Worm (Caenorhabditis elegans) whole organism, L4 larva: ENCODE results near the gene mrps-18A.

Experiments
- F37D6.2 ChIP-seq: sonication (generic microtip); optimal IDR thresholded peaks from 2 replicates; lab custom pipeline; 2016; ENCODE audit warnings: mild to moderate bottlenecking, missing genetic modification characterization, missing compliant biosample characterization
- F49E8.2 ChIP-seq: sonication (generic microtip); optimal IDR thresholded peaks from 2 replicates; lab custom pipeline; 2016; ENCODE audit warnings: missing compliant biosample characterization, mild to moderate bottlenecking, missing genetic modification characterization, borderline replicate concordance
- R02D3.7 ChIP-seq: fragments of 150-350 bp; sonication (generic microtip); optimal IDR thresholded peaks from 3 replicates; lab custom pipeline; 2014; ENCODE audit warnings: missing biosample characterization, missing genetic modification characterization
- T20F7.1 ChIP-seq: fragments of 200-800 bp; sonication (Bioruptor generic); optimal IDR thresholded peaks from 2 replicates; lab custom pipeline; 2018; ENCODE audit warnings: mild to moderate bottlenecking, missing genetic modification characterization, missing compliant biosample characterization
- T26A8.4 ChIP-seq: fragments of 200-800 bp; sonication (Bioruptor generic); IDR thresholded peaks from 2 replicates; pipeline ENCODE4 v1.3.6; 2022; ENCODE audit warnings: missing genetic modification characterization, missing compliant biosample characterization
- Y5F2A.4 ChIP-seq: fragments of 200-800 bp; sonication (Bioruptor generic); optimal IDR thresholded peaks from 2 replicates; lab custom pipeline; 2018; ENCODE audit warnings: mild to moderate bottlenecking, missing genetic modification characterization, missing compliant biosample characterization
- Y75B8A.6 ChIP-seq: fragments of 200-800 bp; sonication (Bioruptor generic); IDR thresholded peaks from 2 replicates; pipeline ENCODE4 v1.3.6; 2022; ENCODE audit warnings: missing genetic modification reagents, missing genetic modification characterization, missing compliant biosample characterization
- aha-1 ChIP-seq: fragments of 150-350 bp; peaks from one replicate; lab custom pipeline; 2014; ENCODE audit warnings: missing biosample characterization, missing genetic modification characterization
- aly-2 ChIP-seq: sonication (generic microtip); optimal IDR thresholded peaks from 2 replicates; lab custom pipeline; 2018; ENCODE audit warnings: missing biosample characterization, missing genetic modification characterization
- attf-4 ChIP-seq: sonication (generic microtip); optimal IDR thresholded peaks from 3 replicates; lab custom pipeline; 2017; ENCODE audit warnings: missing biosample characterization, missing genetic modification characterization
- ceh-44 ChIP-seq: fragments of 200-800 bp; sonication (Bioruptor generic); IDR thresholded peaks from 2 replicates; pipeline ENCODE4 v1.3.6; 2022; ENCODE audit warnings: missing genetic modification reagents, missing genetic modification characterization, missing compliant biosample characterization
- daf-12 ChIP-seq: fragments of 150-350 bp; optimal IDR thresholded peaks from 2 replicates; lab custom pipeline; 2014; ENCODE audit warnings: missing biosample characterization, missing genetic modification reagents, missing genetic modification characterization
- dmd-9 ChIP-seq: fragments of 200-800 bp; sonication (Bioruptor generic); IDR thresholded peaks from 2 replicates; pipeline ENCODE4 v1.3.6; 2022; ENCODE audit warnings: missing genetic modification reagents, missing genetic modification characterization, missing compliant biosample characterization
- egl-43 ChIP-seq: fragments of 200-800 bp; sonication (Bioruptor generic); IDR thresholded peaks from 2 replicates; pipeline ENCODE4 v1.3.6; 2022; ENCODE audit warnings: missing genetic modification reagents, missing genetic modification characterization, missing compliant biosample characterization
- fkh-10 ChIP-seq: fragments of 150-350 bp; optimal IDR thresholded peaks from 2 replicates; lab custom pipeline; 2014; ENCODE audit warnings: missing biosample characterization, missing genetic modification reagents, missing genetic modification characterization
- fos-1 ChIP-seq: fragments of 150-350 bp; optimal IDR thresholded peaks from 2 replicates; lab custom pipeline; 2014; ENCODE audit warnings: missing biosample characterization, missing genetic modification characterization
- gei-8 ChIP-seq: fragments of 200-800 bp; sonication (Bioruptor generic); optimal IDR thresholded peaks from 2 replicates; lab custom pipeline; 2018; ENCODE audit warnings: mild to moderate bottlenecking, missing genetic modification characterization, missing compliant biosample characterization
- hif-1 ChIP-seq, 2 experiments: sonication (generic microtip); optimal IDR thresholded peaks; 2 replicates each; lab custom pipeline; 2016 to 2017; ENCODE audit warnings: missing compliant biosample characterization in 2 of 2, missing genetic modification characterization in 2 of 2, missing genetic modification reagents in 2 of 2, missing genotype in 2 of 2, mild to moderate bottlenecking in 1 of 2
- hlh-30 ChIP-seq: sonication (generic microtip); optimal IDR thresholded peaks from 2 replicates; lab custom pipeline; 2017; ENCODE audit warnings: antibody characterized with exemption, mild to moderate bottlenecking, missing genetic modification characterization, missing compliant biosample characterization; ENCODE audit not compliant: insufficient read depth
- lin-1 ChIP-seq: fragments of 200-800 bp; sonication (Bioruptor generic); IDR thresholded peaks from 2 replicates; pipeline ENCODE4 v1.3.6; 2022; ENCODE audit warnings: missing genetic modification reagents, missing genetic modification characterization, missing compliant biosample characterization
- lin-13 ChIP-seq: fragments of 150-350 bp; optimal IDR thresholded peaks from 2 replicates; lab custom pipeline; 2014; ENCODE audit warnings: missing biosample characterization, missing genetic modification reagents, missing genetic modification characterization
- lin-15B ChIP-seq: fragments of 150-350 bp; sonication (generic microtip); optimal IDR thresholded peaks from 3 replicates; lab custom pipeline; 2014; ENCODE audit warnings: missing biosample characterization, missing genetic modification characterization
- lsy-2 ChIP-seq, 2 experiments: fragments of 150-350 bp in 1 of 2; sonication (generic microtip) in 1 of 2; optimal IDR thresholded peaks; 2 replicates each; lab custom pipeline; 2014 to 2017; ENCODE audit warnings: missing biosample characterization in 2 of 2, missing genetic modification characterization in 2 of 2
- madf-5 ChIP-seq, 2 experiments: fragments of 200-800 bp; sonication (Bioruptor generic); IDR thresholded peaks; 2 replicates each; pipeline ENCODE4 v1.3.6; 2022; ENCODE audit warnings: missing compliant biosample characterization in 2 of 2, missing genetic modification characterization in 2 of 2
- madf-9 ChIP-seq: fragments of 200-800 bp; sonication (Bioruptor generic); conservative IDR thresholded peaks from 2 replicates; pipeline ENCODE4 v1.3.6; 2022; ENCODE audit warnings: missing genetic modification reagents, missing genetic modification characterization, missing compliant biosample characterization
- mdl-1 ChIP-seq, 2 experiments: fragments of 150-350 bp in 1 of 2; sonication (generic microtip) in 1 of 2; optimal IDR thresholded peaks; 2 replicates each; lab custom pipeline; 2014 to 2017; ENCODE audit warnings: missing biosample characterization in 2 of 2, missing genetic modification characterization in 2 of 2
- mdt-29 ChIP-seq: fragments of 200-800 bp; sonication (Bioruptor generic); IDR thresholded peaks from 2 replicates; pipeline ENCODE4 v1.3.6; 2022; ENCODE audit warnings: missing genetic modification reagents, missing genetic modification characterization, missing compliant biosample characterization
- mes-2 ChIP-seq: sonication (generic microtip); optimal IDR thresholded peaks from 2 replicates; lab custom pipeline; 2016; ENCODE audit warnings: missing genotype, mild to moderate bottlenecking, missing genetic modification characterization, missing compliant biosample characterization; ENCODE audit not compliant: poor library complexity, severe bottlenecking
- mxl-3 ChIP-seq: fragments of 200-800 bp; sonication (Bioruptor generic); optimal IDR thresholded peaks from 2 replicates; lab custom pipeline; 2018; ENCODE audit warnings: mild to moderate bottlenecking, missing genetic modification characterization, missing compliant biosample characterization
- nhr-102 ChIP-seq: sonication (generic microtip); optimal IDR thresholded peaks from 2 replicates; lab custom pipeline; 2016; ENCODE audit warnings: mild to moderate bottlenecking, missing genetic modification characterization, moderate library complexity, missing compliant biosample characterization
- nhr-111 ChIP-seq: fragments of 200-800 bp; sonication (Bioruptor generic); optimal IDR thresholded peaks from 2 replicates; lab custom pipeline; 2018; ENCODE audit warnings: mild to moderate bottlenecking, missing genetic modification characterization, missing compliant biosample characterization
- nhr-237 ChIP-seq: sonication (generic microtip); optimal IDR thresholded peaks from 2 replicates; lab custom pipeline; 2017; ENCODE audit warnings: missing biosample characterization, missing genetic modification characterization
- nhr-48 ChIP-seq: sonication (generic microtip); optimal IDR thresholded peaks from 2 replicates; lab custom pipeline; 2016; ENCODE audit warnings: mild to moderate bottlenecking, missing genetic modification characterization, missing compliant biosample characterization
- nhr-77 ChIP-seq: fragments of 150-350 bp; optimal IDR thresholded peaks from 2 replicates; lab custom pipeline; 2014; ENCODE audit warnings: missing biosample characterization, missing genetic modification characterization
- pha-4 ChIP-seq, 2 experiments: fragments of 150-350 bp in 1 of 2; fragments of 200-800 bp in 1 of 2; sonication (Bioruptor generic) in 1 of 2; IDR thresholded peaks in 1 of 2; optimal IDR thresholded peaks in 1 of 2; 2 replicates each; pipeline versions ENCODE4 v1.3.6 to Lab custom; 2014 to 2022; ENCODE audit warnings: missing genetic modification characterization in 2 of 2, missing genetic modification reagents in 2 of 2, missing biosample characterization in 1 of 2, missing compliant biosample characterization in 1 of 2
- php-3 ChIP-seq: fragments of 200-800 bp; sonication (Bioruptor generic); IDR thresholded peaks from 2 replicates; pipeline ENCODE4 v1.3.6; 2022; ENCODE audit warnings: missing genetic modification reagents, missing genetic modification characterization, missing compliant biosample characterization
- pqm-1 ChIP-seq: sonication (generic microtip); optimal IDR thresholded peaks from 2 replicates; lab custom pipeline; 2017; ENCODE audit warnings: missing biosample characterization, missing genetic modification characterization
- tag-97 ChIP-seq: fragments of 200-800 bp; sonication (Bioruptor generic); IDR thresholded peaks from 2 replicates; pipeline ENCODE4 v1.3.6; 2022; ENCODE audit warnings: missing genetic modification characterization, missing compliant biosample characterization
- unc-62 ChIP-seq, 3 experiments: fragments of 150-350 bp in 1 of 3; sonication (generic microtip); optimal IDR thresholded peaks in 2 of 3; peaks in 1 of 3; 1 replicate in 1 of 3; 2 replicates in 2 of 3; lab custom pipeline; 2014 to 2017; ENCODE audit warnings: missing biosample characterization in 3 of 3, missing genetic modification characterization in 3 of 3, missing genetic modification reagents in 3 of 3, missing genotype in 1 of 3
- zag-1 ChIP-seq: fragments of 150-350 bp; optimal IDR thresholded peaks from 2 replicates; lab custom pipeline; 2014; ENCODE audit warnings: missing biosample characterization, missing genetic modification characterization

mrps-18A gene

DNA sequence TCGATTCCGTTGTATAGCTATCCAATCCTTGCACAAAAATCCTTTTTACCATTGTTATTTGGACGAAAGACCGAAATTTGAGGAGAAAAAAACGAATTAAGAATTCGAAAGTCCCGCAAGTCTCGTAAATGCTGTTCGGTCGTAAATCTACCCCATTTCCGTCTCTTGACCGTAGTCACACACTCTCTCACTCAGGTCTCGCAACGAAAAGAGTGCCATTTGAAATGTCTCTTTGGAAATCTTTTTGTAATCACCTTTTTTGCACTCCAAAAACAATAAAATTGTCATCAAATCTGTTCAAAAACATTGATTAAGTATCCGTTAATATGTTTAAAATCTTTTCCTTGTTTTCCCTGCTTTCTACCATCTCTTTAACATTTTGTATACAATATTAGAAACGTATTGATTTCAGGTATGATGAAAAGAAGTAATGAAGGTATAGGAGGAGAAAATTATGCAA lies 26.5 kb upstream of the mrps-18A start, which contains the start of the genes R05D3.8 and rfp-1 (continued):
- TF ChIP-seq nhr-102 (tag; lab: Kevin White, UChicago) (no peak), T26A8.4 (GFP tag; lab: Robert Waterston, UW) (peak; percentile 45; the same call in 1 of the 2 replicates), madf-5 (GFP tag; IDR thresholded peaks at IDR 0.05; lab: Robert Waterston, UW) (no peak), aha-1 (tag; lab: Kevin White, UChicago) (peak; percentile 44), tag-97 (GFP tag; lab: Robert Waterston, UW) (no peak), mxl-3 (GFP tag; lab: Kevin White, UChicago) (peak; percentile 25), fkh-10 (GFP tag; lab: Kevin White, UChicago) (peak; percentile 36), gei-8 (GFP tag; lab: Kevin White, UChicago) (no peak), nhr-48 (no peak), Y5F2A.4 (GFP tag; lab: Kevin White, UChicago) (no peak), lin-1 (GFP tag; lab: Robert Waterston, UW) (0 out of 2 replicates have a peak, but pooled peaks have one; percentile 27), php-3 (GFP tag; lab: Robert Waterston, UW) (no peak), T20F7.1 (GFP tag; lab: Kevin White, UChicago) (peak; percentile 73), hlh-30 (peak; percentile 84), aly-2 (tag; lab: Kevin White, UChicago) (no peak), Y75B8A.6 (no peak), lsy-2 (tag; optimal IDR thresholded peaks at IDR 0.05; lab: Kevin White, UChicago) (peak; percentile 97 to 99), fos-1 (tag; lab: Kevin White, UChicago) (no peak), mdl-1 (tag; optimal IDR thresholded peaks at IDR 0.05; lab: Kevin White, UChicago) (peak in 1 of 2 experiments; percentile 28), nhr-111 (GFP tag; lab: Kevin White, UChicago) (no peak), pha-4 (GFP tag; IDR thresholded peaks at IDR 0.05; lab: Robert Waterston, UW) (no peak), pha-4 (tag; optimal IDR thresholded peaks at IDR 0.05; lab: Kevin White, UChicago) (peak; percentile 83), F37D6.2 (tag; lab: Kevin White, UChicago) (peak; percentile 39), daf-12 (tag; lab: Kevin White, UChicago) (no peak), egl-43 (no peak), zag-1 (no peak), lin-15B (tag; lab: Kevin White, UChicago) (peak; percentile 49), mes-2 (tag; lab: Kevin White, UChicago) (peak; percentile 89), nhr-237 (tag; lab: Kevin White, UChicago) (no peak), F49E8.2 (tag; lab: Kevin White, UChicago) (no peak), nhr-77 (tag; lab: Kevin White, UChicago) (peak; percentile 91), pqm-1 (tag; lab: Kevin White, UChicago) (peak; percentile 3), dmd-9 (GFP tag; lab: Robert Waterston, UW) (no peak), R02D3.7 (tag; lab: Kevin White, UChicago) (peak; percentile 97), mdt-29 (GFP tag; lab: Robert Waterston, UW) (no peak), unc-62 (GFP tag; optimal IDR thresholded peaks at IDR 0.05 in 1 of 2; lab: Kevin White, UChicago) (peak in 1 of 2 experiments; percentile 99), unc-62 (tag; optimal IDR thresholded peaks at IDR 0.05; lab: Kevin White, UChicago) (no peak), attf-4 (tag; lab: Kevin White, UChicago) (no peak), hif-1 (tag; optimal IDR thresholded peaks at IDR 0.05; lab: Kevin White, UChicago) (peak in 1 of 2 experiments; percentile 54), madf-9 (GFP tag; lab: Robert Waterston, UW) (no peak), ceh-44 (no peak), lin-13 (peak; percentile 88)
- TF ChIP-seq, all 104 proteins: peak for 36
